Worm (Caenorhabditis elegans) whole organism, young adult: ENCODE measurements around the gene gro-1.

ENCODE experiments used
- B0019.2 ChIP-seq: fragments of 200-800 bp; sonication (Bioruptor generic); conservative IDR thresholded peaks from 2 replicates; pipeline ENCODE4 v1.3.6; 2022; ENCODE audit warnings: missing genetic modification reagents, missing genetic modification characterization, missing compliant biosample characterization
- B0261.1 ChIP-seq: sonication (generic microtip); optimal IDR thresholded peaks from 2 replicates; lab custom pipeline; 2016; ENCODE audit warnings: mild to moderate bottlenecking, missing genetic modification characterization, moderate library complexity, missing compliant biosample characterization
- C06A6.2 ChIP-seq: fragments of 200-800 bp; sonication (Bioruptor generic); conservative IDR thresholded peaks from 2 replicates; pipeline ENCODE4 v1.3.6; 2022; ENCODE audit warnings: missing genetic modification characterization, missing compliant biosample characterization
- C17E4.6 ChIP-seq: fragments of 200-800 bp; sonication (Bioruptor generic); IDR thresholded peaks from 2 replicates; pipeline ENCODE4 v1.3.6; 2022; ENCODE audit warnings: missing genetic modification reagents, missing genetic modification characterization, missing compliant biosample characterization
- F10E7.11 ChIP-seq: sonication (generic microtip); optimal IDR thresholded peaks from 2 replicates; lab custom pipeline; 2017; ENCODE audit warnings: mild to moderate bottlenecking, missing genetic modification characterization, moderate library complexity, missing compliant biosample characterization
- F23B12.7 ChIP-seq: sonication (generic microtip); optimal IDR thresholded peaks from 2 replicates; lab custom pipeline; 2017; ENCODE audit warnings: missing genetic modification characterization, mild to moderate bottlenecking, missing compliant biosample characterization, antibody characterized with exemption, moderate library complexity; ENCODE audit not compliant: insufficient read depth
- F37B4.10 ChIP-seq: fragments of 200-800 bp; sonication (Bioruptor generic); IDR thresholded peaks from 2 replicates; pipeline ENCODE4 v1.3.6; 2022; ENCODE audit warnings: missing genetic modification characterization, missing compliant biosample characterization
- F52B5.7 ChIP-seq: sonication (generic microtip); optimal IDR thresholded peaks from 2 replicates; lab custom pipeline; 2016; ENCODE audit warnings: mild to moderate bottlenecking, missing genetic modification characterization, missing compliant biosample characterization
- F55B11.4 ChIP-seq: sonication (generic microtip); optimal IDR thresholded peaks from 2 replicates; lab custom pipeline; 2016; ENCODE audit warnings: missing compliant biosample characterization, missing genetic modification characterization, borderline replicate concordance; ENCODE audit not compliant: insufficient read depth
- F57A8.1 ChIP-seq: fragments of 200-800 bp; sonication (Bioruptor generic); optimal IDR thresholded peaks from 2 replicates; lab custom pipeline; 2018; ENCODE audit warnings: mild to moderate bottlenecking, missing genetic modification characterization, moderate library complexity, missing compliant biosample characterization
- T26A5.8 ChIP-seq: sonication (generic microtip); optimal IDR thresholded peaks from 2 replicates; lab custom pipeline; 2016; ENCODE audit warnings: missing genetic modification characterization, missing compliant biosample characterization
- Y67H2A.10 ChIP-seq: fragments of 200-800 bp; sonication (Bioruptor generic); conservative IDR thresholded peaks from 2 replicates; pipeline ENCODE4 v1.3.6; 2022; ENCODE audit warnings: missing genetic modification reagents, missing genetic modification characterization, missing compliant biosample characterization
- Y79H2A.3 ChIP-seq: fragments of 200-800 bp; sonication (Bioruptor generic); conservative IDR thresholded peaks from 2 replicates; pipeline ENCODE4 v1.3.6; 2022; ENCODE audit warnings: missing genetic modification reagents, missing genetic modification characterization, missing compliant biosample characterization
- Y95B8A.8 ChIP-seq: fragments of 200-800 bp; sonication (Bioruptor generic); IDR thresholded peaks from 2 replicates; pipeline ENCODE4 v1.3.6; 2022; ENCODE audit warnings: missing genetic modification reagents, missing genetic modification characterization, missing compliant biosample characterization
- ZK185.1 ChIP-seq: sonication (generic microtip); optimal IDR thresholded peaks from 2 replicates; lab custom pipeline; 2016; ENCODE audit warnings: mild to moderate bottlenecking, missing genetic modification characterization, missing compliant biosample characterization; ENCODE audit not compliant: poor library complexity, severe bottlenecking
- akir-1 ChIP-seq: fragments of 200-800 bp; sonication (Bioruptor generic); optimal IDR thresholded peaks from 2 replicates; lab custom pipeline; 2018; ENCODE audit warnings: mild to moderate bottlenecking, missing genetic modification characterization, moderate library complexity, missing compliant biosample characterization
- attf-5 ChIP-seq: fragments of 200-800 bp; sonication (Bioruptor generic); optimal IDR thresholded peaks from 2 replicates; lab custom pipeline; 2018; ENCODE audit warnings: mild to moderate bottlenecking, missing genetic modification characterization, missing compliant biosample characterization
- bed-2 ChIP-seq: fragments of 200-800 bp; sonication (Bioruptor generic); IDR thresholded peaks from 2 replicates; pipeline ENCODE4 v1.3.6; 2022; ENCODE audit warnings: missing genetic modification reagents, missing genetic modification characterization, missing compliant biosample characterization
- ccch-3 ChIP-seq: fragments of 200-800 bp; sonication (Bioruptor generic); optimal IDR thresholded peaks from 2 replicates; lab custom pipeline; 2018; ENCODE audit warnings: mild to moderate bottlenecking, missing genetic modification characterization, missing compliant biosample characterization
- ceh-27 ChIP-seq: fragments of 200-800 bp; sonication (Bioruptor generic); optimal IDR thresholded peaks from 2 replicates; lab custom pipeline; 2018; ENCODE audit warnings: mild to moderate bottlenecking, missing genetic modification characterization, moderate library complexity, missing compliant biosample characterization
- ceh-91 ChIP-seq: fragments of 200-800 bp; sonication (Bioruptor generic); IDR thresholded peaks from 2 replicates; pipeline ENCODE4 v1.3.6; 2022; ENCODE audit warnings: missing genetic modification reagents, missing genetic modification characterization, missing compliant biosample characterization
- die-1 ChIP-seq: sonication (generic microtip); optimal IDR thresholded peaks from 2 replicates; lab custom pipeline; 2016; ENCODE audit warnings: missing genotype, mild to moderate bottlenecking, missing genetic modification characterization, missing compliant biosample characterization
- dox-1 ChIP-seq: fragments of 200-800 bp; sonication (Bioruptor generic); IDR thresholded peaks from 2 replicates; pipeline ENCODE4 v1.3.6; 2022; ENCODE audit warnings: missing genetic modification reagents, missing genetic modification characterization, missing compliant biosample characterization
- dpl-1 ChIP-seq: fragments of 150-350 bp; optimal IDR thresholded peaks from 2 replicates; lab custom pipeline; 2014; ENCODE audit warnings: missing biosample characterization, missing genetic modification reagents, missing genetic modification characterization
- egl-44 ChIP-seq: fragments of 200-800 bp; sonication (Bioruptor generic); IDR thresholded peaks from 2 replicates; pipeline ENCODE4 v1.3.6; 2022; ENCODE audit warnings: missing genetic modification reagents, missing genetic modification characterization, missing compliant biosample characterization
- egrh-3 ChIP-seq: fragments of 200-800 bp; sonication (Bioruptor generic); IDR thresholded peaks from 2 replicates; pipeline ENCODE4 v1.3.6; 2022; ENCODE audit warnings: missing genetic modification reagents, missing genetic modification characterization, missing compliant biosample characterization
- hlh-26 ChIP-seq: fragments of 200-800 bp; sonication (Bioruptor generic); conservative IDR thresholded peaks from 2 replicates; pipeline ENCODE4 v1.3.6; 2022; ENCODE audit warnings: missing genetic modification reagents, missing genetic modification characterization, missing compliant biosample characterization
- hmg-1.2 ChIP-seq: fragments of 200-800 bp; sonication (Bioruptor generic); IDR thresholded peaks from 2 replicates; pipeline ENCODE4 v1.3.6; 2022; ENCODE audit warnings: missing genetic modification reagents, missing genetic modification characterization, missing compliant biosample characterization
- lag-1 ChIP-seq: fragments of 200-800 bp; sonication (Bioruptor generic); IDR thresholded peaks from 2 replicates; pipeline ENCODE4 v1.3.6; 2022; ENCODE audit warnings: missing genetic modification reagents, missing genetic modification characterization, missing compliant biosample characterization
- let-607 ChIP-seq, 2 experiments: fragments of 200-800 bp in 1 of 2; sonication (Bioruptor generic) in 1 of 2; sonication (generic microtip) in 1 of 2; optimal IDR thresholded peaks; 2 replicates each; lab custom pipeline; 2016 to 2018; ENCODE audit warnings: mild to moderate bottlenecking in 2 of 2, missing compliant biosample characterization in 2 of 2, missing genetic modification characterization in 2 of 2, moderate library complexity in 2 of 2, missing genotype in 1 of 2
- lin-40 ChIP-seq: sonication (generic microtip); optimal IDR thresholded peaks from 2 replicates; lab custom pipeline; 2016; ENCODE audit warnings: missing genetic modification characterization, mild to moderate bottlenecking, missing compliant biosample characterization, missing genotype, missing genetic modification reagents
- lir-1 ChIP-seq: fragments of 200-800 bp; sonication (Bioruptor generic); conservative IDR thresholded peaks from 2 replicates; pipeline ENCODE4 v1.3.6; 2022; ENCODE audit warnings: missing genetic modification reagents, missing genetic modification characterization, missing compliant biosample characterization
- madf-6 ChIP-seq: fragments of 200-800 bp; sonication (Bioruptor generic); IDR thresholded peaks from 2 replicates; pipeline ENCODE4 v1.3.6; 2022; ENCODE audit warnings: missing genetic modification reagents, missing genetic modification characterization, missing compliant biosample characterization
- madf-8 ChIP-seq: fragments of 200-800 bp; sonication (Bioruptor generic); conservative IDR thresholded peaks from 2 replicates; pipeline ENCODE4 v1.3.6; 2022; ENCODE audit warnings: missing genetic modification reagents, missing genetic modification characterization, missing compliant biosample characterization
- mcd-1 ChIP-seq: fragments of 200-800 bp; sonication (Bioruptor generic); IDR thresholded peaks from 2 replicates; pipeline ENCODE4 v1.3.6; 2022; ENCODE audit warnings: missing genetic modification reagents, missing genetic modification characterization, missing compliant biosample characterization
- pha-4 ChIP-seq: fragments of 150-350 bp; sonication (generic microtip); optimal IDR thresholded peaks from 2 replicates; lab custom pipeline; 2014; ENCODE audit warnings: missing biosample characterization, missing genetic modification reagents, missing genetic modification characterization
- rpc-1 ChIP-seq, 2 experiments: fragments of 150-350 bp in 1 of 2; sonication (generic microtip) in 1 of 2; optimal IDR thresholded peaks; 2 replicates each; lab custom pipeline; 2014 to 2018; ENCODE audit warnings: missing biosample characterization in 1 of 2, missing genetic modification characterization in 1 of 2, missing genetic modification reagents in 1 of 2, missing genotype in 1 of 2
- snpc-1.3 ChIP-seq: sonication (generic microtip); optimal IDR thresholded peaks from 2 replicates; lab custom pipeline; 2017; ENCODE audit warnings: missing genetic modification characterization, mild to moderate bottlenecking, missing compliant biosample characterization, antibody characterized with exemption, moderate library complexity, missing genotype, missing genetic modification reagents; ENCODE audit not compliant: insufficient read depth
- snpc-3.4 ChIP-seq: sonication (generic microtip); optimal IDR thresholded peaks from 2 replicates; lab custom pipeline; 2017; ENCODE audit warnings: missing genetic modification characterization, mild to moderate bottlenecking, missing compliant biosample characterization, antibody characterized with exemption, moderate library complexity, missing genotype, missing genetic modification reagents
- tbp1 ChIP-seq: fragments of 200-800 bp; sonication (Bioruptor generic); optimal IDR thresholded peaks from 2 replicates; lab custom pipeline; 2018; ENCODE audit warnings: mild to moderate bottlenecking, missing genetic modification characterization, missing compliant biosample characterization
- tlf-1 ChIP-seq: fragments of 200-800 bp; sonication (Bioruptor generic); optimal IDR thresholded peaks from 2 replicates; lab custom pipeline; 2018; ENCODE audit warnings: mild to moderate bottlenecking, missing genetic modification characterization, missing compliant biosample characterization
- unc-130 ChIP-seq: sonication (generic microtip); optimal IDR thresholded peaks from 2 replicates; lab custom pipeline; 2016; ENCODE audit warnings: missing genetic modification reagents, missing genetic modification characterization, missing compliant biosample characterization
- zfh-2 ChIP-seq: fragments of 200-800 bp; sonication (Bioruptor generic); conservative IDR thresholded peaks from 2 replicates; pipeline ENCODE4 v1.3.6; 2022; ENCODE audit warnings: missing genetic modification reagents, missing genetic modification characterization, missing compliant biosample characterization
- ztf-18 ChIP-seq: sonication (generic microtip); optimal IDR thresholded peaks from 2 replicates; lab custom pipeline; 2016; ENCODE audit warnings: missing genotype, mild to moderate bottlenecking, missing genetic modification characterization, missing compliant biosample characterization
- ztf-6 ChIP-seq: fragments of 200-800 bp; sonication (Bioruptor generic); IDR thresholded peaks from 2 replicates; pipeline ENCODE4 v1.3.6; 2022; ENCODE audit warnings: missing genetic modification reagents, missing genetic modification characterization, missing compliant biosample characterization

The gro-1 gene

ce11 chrIII:5280228-5280627, 15.3 kb downstream of the gro-1 start:
- no peak for TF ChIP-seq hlh-26
- peak; percentile 90 for TF ChIP-seq hmg-1.2 (GFP tag; lab: Robert Waterston, UW)

DNA sequence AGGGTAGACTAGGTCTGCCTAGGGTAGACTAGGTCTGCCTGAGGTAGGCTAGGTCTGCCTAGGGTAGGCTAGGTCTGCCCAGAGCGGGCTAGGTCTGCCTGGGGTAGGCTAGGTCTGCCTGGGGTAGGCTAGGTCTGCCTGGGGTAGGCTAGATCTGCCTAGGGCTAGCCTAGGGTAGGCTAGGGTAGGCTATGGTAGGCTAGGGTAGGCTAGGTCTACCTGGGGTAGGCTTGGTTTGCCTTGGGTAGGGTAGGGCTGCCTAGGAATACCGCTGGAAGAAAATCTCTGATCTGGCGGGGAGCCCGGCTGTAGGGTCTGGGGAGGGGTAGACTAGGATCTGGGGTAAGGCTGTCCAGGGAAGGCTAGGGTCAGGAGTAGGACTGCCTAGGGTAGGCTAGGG, 20.6 kb downstream of the gro-1 start:
- TF ChIP-seq tbp1 (GFP tag; lab: Kevin White, UChicago): no peak
- TF ChIP-seq ZK185.1 (tag; lab: Kevin White, UChicago): no peak
- no peak for TF ChIP-seq F10E7.11 (tag; lab: Kevin White, UChicago)
- TF ChIP-seq F37B4.10 (GFP tag; lab: Robert Waterston, UW): 0 out of 2 replicates have a peak, but pooled peaks have one; percentile 81
- no peak for TF ChIP-seq ccch-3 (GFP tag; lab: Kevin White, UChicago)
- TF ChIP-seq zfh-2 (GFP tag; lab: Robert Waterston, UW): peak; percentile 58; the same call in 1 of the 2 replicates
- TF ChIP-seq die-1 (tag; lab: Kevin White, UChicago): no peak
- TF ChIP-seq bed-2 (GFP tag; lab: Robert Waterston, UW): no peak
- no peak for TF ChIP-seq hmg-1.2 (GFP tag; lab: Robert Waterston, UW)
- no peak for TF ChIP-seq T26A5.8 (tag; lab: Kevin White, UChicago)
- TF ChIP-seq madf-8 (GFP tag; lab: Robert Waterston, UW): no peak
- TF ChIP-seq snpc-3.4 (tag; lab: Kevin White, UChicago): no peak
- TF ChIP-seq egrh-3 (GFP tag; lab: Robert Waterston, UW): no peak
- TF ChIP-seq lir-1 (GFP tag; lab: Robert Waterston, UW): no peak
- TF ChIP-seq F52B5.7 (tag; lab: Kevin White, UChicago): no peak
- TF ChIP-seq F55B11.4 (tag; lab: Kevin White, UChicago): no peak
- TF ChIP-seq F57A8.1 (GFP tag; lab: Kevin White, UChicago): no peak
- no peak for TF ChIP-seq F23B12.7
- TF ChIP-seq pha-4 (tag; lab: Kevin White, UChicago): no peak
- no peak for TF ChIP-seq Y79H2A.3 (GFP tag; lab: Robert Waterston, UW)
- no peak for TF ChIP-seq madf-6 (GFP tag; lab: Robert Waterston, UW)
- TF ChIP-seq dox-1 (GFP tag; lab: Robert Waterston, UW): 0 out of 2 replicates have a peak, but pooled peaks have one; percentile 8
- no peak for TF ChIP-seq egl-44 (GFP tag; lab: Robert Waterston, UW)
- TF ChIP-seq rpc-1 (optimal IDR thresholded peaks at IDR 0.05; lab: Kevin White, UChicago): no peak
- no peak for TF ChIP-seq rpc-1 (tag; optimal IDR thresholded peaks at IDR 0.05; lab: Kevin White, UChicago)
- no peak for TF ChIP-seq B0261.1 (tag; lab: Kevin White, UChicago)
- no peak for TF ChIP-seq mcd-1 (GFP tag; lab: Robert Waterston, UW)
- TF ChIP-seq unc-130: no peak
- TF ChIP-seq, all 124 proteins: peak for 3

DNA sequence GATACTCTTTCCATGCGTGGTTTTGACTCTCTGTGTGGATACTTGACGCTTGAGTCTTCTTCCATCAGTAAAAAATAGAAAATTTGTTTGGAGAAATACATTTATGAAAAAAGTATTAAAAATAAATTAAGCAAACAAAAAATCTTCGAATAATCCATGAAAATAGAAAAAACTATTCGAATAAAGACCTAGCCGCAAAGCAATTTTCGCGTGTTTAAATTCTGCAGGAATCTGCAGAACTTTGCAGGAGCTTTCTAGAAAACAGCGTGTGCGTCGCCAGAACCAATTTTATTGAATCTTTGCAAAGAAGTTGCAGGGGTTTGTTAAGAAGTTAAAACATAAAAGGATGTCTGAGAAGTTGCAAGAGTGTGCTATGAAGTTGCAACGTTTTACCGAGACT, 21.3 kb downstream of the gro-1 start, which contains the start of gene ZC395.11:
TSS of gene ZC395.11 (minus strand) at position 101 of the 400 bp plus-strand sequence.
- TF ChIP-seq ztf-18 (tag; lab: Kevin White, UChicago) (no peak), B0019.2 (GFP tag; lab: Robert Waterston, UW) (no peak), ztf-6 (no peak), attf-5 (GFP tag; lab: Kevin White, UChicago) (no peak), Y67H2A.10 (GFP tag; lab: Robert Waterston, UW) (no peak), ceh-91 (no peak), tlf-1 (GFP tag; lab: Kevin White, UChicago) (no peak), snpc-1.3 (tag; lab: Kevin White, UChicago) (no peak), let-607 (tag; optimal IDR thresholded peaks at IDR 0.05; lab: Kevin White, UChicago) (no peak), ceh-27 (GFP tag; lab: Kevin White, UChicago) (no peak), bed-2 (GFP tag; lab: Robert Waterston, UW) (no peak), lag-1 (GFP tag; lab: Robert Waterston, UW) (no peak), Y95B8A.8 (GFP tag; lab: Robert Waterston, UW) (no peak), lin-40 (no peak), C17E4.6 (GFP tag; lab: Robert Waterston, UW) (no peak), C06A6.2 (GFP tag; lab: Robert Waterston, UW) (no peak), dpl-1 (GFP tag; lab: Kevin White, UChicago) (no peak), akir-1 (no peak)
- TF ChIP-seq, all 124 proteins: peak for 0
